4 fruit fly cellular contexts compared by ENCODE assay signal in genomic region chr2L:7270270-7270669, dm6.
TF ChIP-seq lines count a peak whose summit lies in the region.

No protein-coding gene starts in this region.

- TF ChIP-seq CTCF in whole organism, embryonic (GFP tag; optimal IDR thresholded peaks at IDR 0.05; lab: Kevin White, UChicago): no peak

TF ChIP-seq in whole organism, embryonic, 481 proteins besides CTCF, POLR2A, EP300 and RAD21 (continues in another document):
- TF ChIP-seq Side (GFP tag; optimal IDR thresholded peaks at IDR 0.05; lab: Kevin White, UChicago): no peak
- TF ChIP-seq CG2678 (tag; optimal IDR thresholded peaks at IDR 0.05; lab: Kevin White, UChicago): peak; percentile 50
- peak; percentile 72 for TF ChIP-seq unpg (GFP tag; optimal IDR thresholded peaks at IDR 0.05; lab: Kevin White, UChicago)
- TF ChIP-seq CG34376 (GFP tag; optimal IDR thresholded peaks at IDR 0.05; lab: Kevin White, UChicago): no peak
- no peak for TF ChIP-seq hbn (GFP tag; IDR thresholded peaks at IDR 0.05; lab: Robert Waterston, UW; ENCODE audit: partially characterized antibody)
- TF ChIP-seq en (GFP tag; optimal IDR thresholded peaks at IDR 0.05; lab: Kevin White, UChicago): no peak
- TF ChIP-seq Camta (GFP tag; optimal IDR thresholded peaks at IDR 0.05; lab: Kevin White, UChicago): peak; percentile 10
- peak; percentile 38; the same call in 1 of the 2 replicates for TF ChIP-seq CG4404 (GFP tag; IDR thresholded peaks at IDR 0.05; lab: Robert Waterston, UW)
- no peak for TF ChIP-seq CG9876 (GFP tag; optimal IDR thresholded peaks at IDR 0.05; lab: Kevin White, UChicago)
- no peak for TF ChIP-seq pzg (GFP tag; optimal IDR thresholded peaks at IDR 0.05; lab: Kevin White, UChicago)
- peak; percentile 83 for TF ChIP-seq CG18262 (tag; optimal IDR thresholded peaks at IDR 0.05; lab: Kevin White, UChicago)
- no peak for TF ChIP-seq CG11247 (GFP tag; IDR thresholded peaks at IDR 0.05; lab: Robert Waterston, UW)
- TF ChIP-seq bab2 (GFP tag; optimal IDR thresholded peaks at IDR 0.05; lab: Kevin White, UChicago): peak; percentile 3
- TF ChIP-seq Ptx1 (GFP tag; IDR thresholded peaks at IDR 0.05; lab: Robert Waterston, UW): 0 out of 2 replicates have a peak, but pooled peaks have one; percentile 12
- no peak for TF ChIP-seq pfk (GFP tag; optimal IDR thresholded peaks at IDR 0.05; lab: Kevin White, UChicago)
- TF ChIP-seq amos (GFP tag; IDR thresholded peaks at IDR 0.05; lab: Robert Waterston, UW; ENCODE audit: partially characterized antibody): no peak
- TF ChIP-seq ewg (GFP tag; optimal IDR thresholded peaks at IDR 0.05; lab: Kevin White, UChicago): peak; percentile 18
- peak; percentile 76 for TF ChIP-seq CG17328 (GFP tag; IDR thresholded peaks at IDR 0.05; lab: Robert Waterston, UW)
- TF ChIP-seq ham (GFP tag; IDR thresholded peaks at IDR 0.05; lab: Robert Waterston, UW): no peak
- peak; percentile 45 for TF ChIP-seq CG6254 (GFP tag; optimal IDR thresholded peaks at IDR 0.05; lab: Kevin White, UChicago)
- peak; percentile 82 for TF ChIP-seq zfh1 (GFP tag; IDR thresholded peaks at IDR 0.05; lab: Robert Waterston, UW)
- peak; percentile 59 for TF ChIP-seq CG15696 (tag; optimal IDR thresholded peaks at IDR 0.05; lab: Kevin White, UChicago)

TF ChIP-seq in whole organism, prepupa, 60 proteins besides CTCF, POLR2A, EP300 and RAD21 (continues in another document):
- TF ChIP-seq pdm3 (GFP tag; optimal IDR thresholded peaks at IDR 0.05; lab: Kevin White, UChicago) (peak; percentile 22), CG6808 (GFP tag; optimal IDR thresholded peaks at IDR 0.05; lab: Kevin White, UChicago) (no peak), cyc (GFP tag; optimal IDR thresholded peaks at IDR 0.05; lab: Kevin White, UChicago) (peak; percentile 23), CG11762 (GFP tag; optimal IDR thresholded peaks at IDR 0.05; lab: Kevin White, UChicago; ENCODE audit: insufficient read depth) (peak; percentile 6), CG3919 (GFP tag; optimal IDR thresholded peaks at IDR 0.05; lab: Kevin White, UChicago) (peak; percentile 47), OdsH (GFP tag; optimal IDR thresholded peaks at IDR 0.05; lab: Kevin White, UChicago) (peak; percentile 46), CG11902 (GFP tag; optimal IDR thresholded peaks at IDR 0.05; lab: Kevin White, UChicago) (no peak), Smox (GFP tag; optimal IDR thresholded peaks at IDR 0.05; lab: Kevin White, UChicago) (peak; percentile 16), eg (GFP tag; IDR thresholded peaks at IDR 0.05; lab: Robert Waterston, UW) (0 out of 3 replicates have a peak, but pooled peaks have one; percentile 21), Sox102F (GFP tag; optimal IDR thresholded peaks at IDR 0.05; lab: Kevin White, UChicago) (peak; percentile 12), Hr4 (GFP tag; optimal IDR thresholded peaks at IDR 0.05; lab: Kevin White, UChicago) (peak; percentile 46), Lpt (GFP tag; optimal IDR thresholded peaks at IDR 0.05; lab: Kevin White, UChicago) (peak; percentile 8), dsx (GFP tag; optimal IDR thresholded peaks at IDR 0.05; lab: Kevin White, UChicago; ENCODE audit: poor library complexity, severe bottlenecking) (no peak), CG3032 (tag; optimal IDR thresholded peaks at IDR 0.05; lab: Kevin White, UChicago) (no peak), CG32006 (GFP tag; optimal IDR thresholded peaks at IDR 0.05; lab: Kevin White, UChicago) (peak; percentile 51), acj6 (GFP tag; optimal IDR thresholded peaks at IDR 0.05; lab: Kevin White, UChicago) (peak; percentile 37), Sox14 (GFP tag; optimal IDR thresholded peaks at IDR 0.05; lab: Kevin White, UChicago) (peak; percentile 25), CG10631 (GFP tag; optimal IDR thresholded peaks at IDR 0.05; lab: Kevin White, UChicago) (peak; percentile 15), CG11294 (GFP tag; IDR thresholded peaks at IDR 0.05; lab: Robert Waterston, UW) (no peak), esn (GFP tag; optimal IDR thresholded peaks at IDR 0.05; lab: Kevin White, UChicago) (peak; percentile 24), svp (GFP tag; lab: Kevin White, UChicago) (no peak), CG8632 (GFP tag; optimal IDR thresholded peaks at IDR 0.05; lab: Kevin White, UChicago) (no peak), Ets96B (tag; optimal IDR thresholded peaks at IDR 0.05; lab: Kevin White, UChicago) (peak; percentile 6)

TF ChIP-seq in whole organism, pupa, 21 proteins besides CTCF, POLR2A, EP300 and RAD21:
- TF ChIP-seq gl (tag; optimal IDR thresholded peaks at IDR 0.05; lab: Kevin White, UChicago) (no peak), CG17806 (tag; optimal IDR thresholded peaks at IDR 0.05; lab: Kevin White, UChicago) (peak; percentile 22), CG8301 (tag; optimal IDR thresholded peaks at IDR 0.05; lab: Kevin White, UChicago) (peak; percentile 53), CG8159 (tag; optimal IDR thresholded peaks at IDR 0.05; lab: Kevin White, UChicago) (peak; percentile 8), Pif1A (GFP tag; optimal IDR thresholded peaks at IDR 0.05; lab: Kevin White, UChicago) (peak; percentile 1), CG14655 (GFP tag; optimal IDR thresholded peaks at IDR 0.05; lab: Kevin White, UChicago) (peak; percentile 69), EcR (GFP tag; optimal IDR thresholded peaks at IDR 0.05; lab: Kevin White, UChicago) (no peak), CG4496 (GFP tag; IDR thresholded peaks at IDR 0.05; lab: Robert Waterston, UW) (0 out of 3 replicates have a peak, but pooled peaks have one; percentile 50), CG9948 (tag; optimal IDR thresholded peaks at IDR 0.05; lab: Kevin White, UChicago) (peak; percentile 32)
TF ChIP-seq in whole organism, pupa: peak in this region for 7.

TF ChIP-seq in whole organism, wandering third instar larva, 38 proteins besides CTCF, POLR2A, EP300 and RAD21:
- peak in 1 of 2 experiments; percentile 19 for TF ChIP-seq foxo (GFP tag; optimal IDR thresholded peaks at IDR 0.05; lab: Kevin White, UChicago)
- TF ChIP-seq brk (GFP tag; optimal IDR thresholded peaks at IDR 0.05; lab: Kevin White, UChicago): no peak
- TF ChIP-seq Vsx2 (GFP tag; optimal IDR thresholded peaks at IDR 0.05; lab: Kevin White, UChicago; ENCODE audit: partially characterized antibody): no peak
- no peak for TF ChIP-seq fru (GFP tag; optimal IDR thresholded peaks at IDR 0.05; lab: Kevin White, UChicago)
- TF ChIP-seq GATAd (GFP tag; optimal IDR thresholded peaks at IDR 0.05; lab: Kevin White, UChicago): no peak
- TF ChIP-seq CrebA (GFP tag; optimal IDR thresholded peaks at IDR 0.05; lab: Kevin White, UChicago; ENCODE audit: borderline replicate concordance): no peak
- TF ChIP-seq h (GFP tag; optimal IDR thresholded peaks at IDR 0.05; lab: Kevin White, UChicago): peak; percentile 12
- no peak for TF ChIP-seq lola (GFP tag; optimal IDR thresholded peaks at IDR 0.05; lab: Kevin White, UChicago)
- peak; percentile 32 for TF ChIP-seq sv (GFP tag; optimal IDR thresholded peaks at IDR 0.05; lab: Kevin White, UChicago)

Comparison
In these comparisons a context has a peak if more than half of its experiments do, and no peak if none do; other contexts are left out.
1. Of the 7 proteins assayed by ChIP-seq in both whole organism, embryonic and whole organism, prepupa: peak only in whole organism, embryonic: Blimp-1; only in whole organism, prepupa: Hr39 and Lpt; in both: Sox102F; in neither: 3.